Worm (Caenorhabditis elegans) whole organism, L3 larva: ENCODE results near the gene Y48B6A.5.

Experiments
- aly-2 ChIP-seq: fragments of 150-350 bp; optimal IDR thresholded peaks from 2 replicates; lab custom pipeline; 2014; ENCODE audit warnings: missing biosample characterization, missing genetic modification characterization
- egl-27 ChIP-seq: sonication (generic microtip); optimal IDR thresholded peaks from 4 replicates; lab custom pipeline; 2017; ENCODE audit warnings: missing biosample characterization, missing genetic modification reagents, missing genetic modification characterization
- elt-2 ChIP-seq: sonication (generic microtip); optimal IDR thresholded peaks from 2 replicates; lab custom pipeline; 2016; ENCODE audit warnings: missing genetic modification reagents, mild to moderate bottlenecking, missing genetic modification characterization, missing compliant biosample characterization
- mdl-1 ChIP-seq: fragments of 150-350 bp; optimal IDR thresholded peaks from 2 replicates; lab custom pipeline; 2014; ENCODE audit warnings: missing biosample characterization, missing genetic modification characterization
- mml-1 ChIP-seq: fragments of 150-350 bp; sonication (generic microtip); optimal IDR thresholded peaks from 3 replicates; lab custom pipeline; 2014; ENCODE audit warnings: missing biosample characterization, missing genetic modification characterization
- sea-2 ChIP-seq: fragments of 150-350 bp; sonication (generic microtip); optimal IDR thresholded peaks from 4 replicates; lab custom pipeline; 2014; ENCODE audit warnings: missing biosample characterization, missing genetic modification reagents, missing genetic modification characterization
- ztf-11 ChIP-seq: fragments of 150-350 bp; optimal IDR thresholded peaks from 2 replicates; lab custom pipeline; 2014; ENCODE audit warnings: missing biosample characterization, missing genetic modification characterization

- TF ChIP-seq mdl-1 (tag; lab: Kevin White, UChicago) (no peak), ztf-11 (tag; lab: Kevin White, UChicago) (no peak), elt-2 (tag; lab: Kevin White, UChicago) (no peak), egl-27 (no peak), mml-1 (tag; lab: Kevin White, UChicago) (no peak), aly-2 (tag; lab: Kevin White, UChicago) (no peak), sea-2 (no peak)
Observed at ce11 chrII:14214109-14214508, 39.1 kb upstream of the Y48B6A.5 start, which contains the start of gene Y48B6A.10.
